Fruit fly (Drosophila melanogaster): ENCODE data around the gene Ilp8.
A peak's percentile ranks its signal among the peaks of the same experiment; 100 is the strongest.

Gene Ilp8

dm6 chr3L:17031971-17032370, at the start of gene Ilp8 (continued):
- no peak for TF ChIP-seq vvl (GFP tag; IDR thresholded peaks at IDR 0.05)
- TF ChIP-seq Deaf1 (tag; optimal IDR thresholded peaks at IDR 0.05), result peak; percentile 94
- no peak for TF ChIP-seq CG18619 (GFP tag; optimal IDR thresholded peaks at IDR 0.05)
- no peak for TF ChIP-seq Eip74EF (GFP tag; optimal IDR thresholded peaks at IDR 0.05)

- TF ChIP-seq dmrt11E (tag; optimal IDR thresholded peaks at IDR 0.05) (no peak), ara (GFP tag; IDR thresholded peaks at IDR 0.05) (no peak), CG3281 (GFP tag; optimal IDR thresholded peaks at IDR 0.05) (no peak), toy (GFP tag; IDR thresholded peaks at IDR 0.05) (no peak), CG2116 (GFP tag; optimal IDR thresholded peaks at IDR 0.05) (no peak), org-1 (GFP tag; optimal IDR thresholded peaks at IDR 0.05) (no peak), Med (GFP tag) (no peak), CG10209 (GFP tag; optimal IDR thresholded peaks at IDR 0.05) (no peak), unpg (GFP tag; optimal IDR thresholded peaks at IDR 0.05) (no peak), CG15514 (GFP tag; optimal IDR thresholded peaks at IDR 0.05) (no peak), Nf-YA (GFP tag; IDR thresholded peaks at IDR 0.05) (no peak), CG1832 (GFP tag; optimal IDR thresholded peaks at IDR 0.05) (no peak), cg (GFP tag; optimal IDR thresholded peaks at IDR 0.05) (no peak), oc (tag; optimal IDR thresholded peaks at IDR 0.05) (no peak), Gsc (GFP tag; IDR thresholded peaks at IDR 0.05) (peak; percentile 18; the same call in 1 of the 2 replicates), pho (GFP tag; optimal IDR thresholded peaks at IDR 0.05) (no peak), CG11456 (GFP tag; IDR thresholded peaks at IDR 0.05) (0 out of 3 replicates have a peak, but pooled peaks have one; percentile 21)
Observed at dm6 chr3L:17077273-17077672, 45.4 kb upstream of the Ilp8 start.

dm6 chr3L:17055467-17055877, 23.6 kb upstream of the Ilp8 start, which contains the start of gene CG7724:
TSS of gene CG7724 (plus strand) at chr3L:17055613.
- TF ChIP-seq CG16863 (GFP tag; optimal IDR thresholded peaks at IDR 0.05) (no peak), eve (GFP tag; optimal IDR thresholded peaks at IDR 0.05) (no peak), Ravus (GFP tag; IDR thresholded peaks at IDR 0.05) (no peak), CG4730 (GFP tag; IDR thresholded peaks at IDR 0.05) (no peak), CG7745 (tag; optimal IDR thresholded peaks at IDR 0.05) (no peak), Ets97D (GFP tag; optimal IDR thresholded peaks at IDR 0.05) (peak; percentile 2), cas (GFP tag; IDR thresholded peaks at IDR 0.05) (no peak), Asciz (GFP tag; optimal IDR thresholded peaks at IDR 0.05) (no peak), CrebB (tag; optimal IDR thresholded peaks at IDR 0.05) (no peak), yki (optimal IDR thresholded peaks at IDR 0.05) (no peak), CG16813 (GFP tag; IDR thresholded peaks at IDR 0.05; ENCODE audit: partially characterized antibody) (peak; percentile 67), Dip3 (GFP tag; optimal IDR thresholded peaks at IDR 0.05) (no peak), NfI (GFP tag; optimal IDR thresholded peaks at IDR 0.05) (no peak), CG32532 (GFP tag; IDR thresholded peaks at IDR 0.05) (0 out of 2 replicates have a peak, but pooled peaks have one; percentile 21), CG30431 (GFP tag; optimal IDR thresholded peaks at IDR 0.05) (no peak), Bgb (GFP tag; IDR thresholded peaks at IDR 0.05; ENCODE audit: partially characterized antibody) (peak; percentile 88), ttk (GFP tag; IDR thresholded peaks at IDR 0.05) (no peak), vvl (GFP tag; IDR thresholded peaks at IDR 0.05) (no peak), h (optimal IDR thresholded peaks at IDR 0.05) (no peak), cad (GFP tag; optimal IDR thresholded peaks at IDR 0.05) (no peak), CG3995 (GFP tag; optimal IDR thresholded peaks at IDR 0.05) (no peak), CG14441 (GFP tag; IDR thresholded peaks at IDR 0.05) (no peak), Hsf (GFP tag; optimal IDR thresholded peaks at IDR 0.05) (no peak), CG11085 (GFP tag; IDR thresholded peaks at IDR 0.05) (no peak), CG4617 (GFP tag; optimal IDR thresholded peaks at IDR 0.05; ENCODE audit: borderline replicate concordance) (no peak), gt (GFP tag; IDR thresholded peaks at IDR 0.05) (no peak), slou (GFP tag; optimal IDR thresholded peaks at IDR 0.05) (no peak), tx (GFP tag; optimal IDR thresholded peaks at IDR 0.05) (no peak), Scr (GFP tag; IDR thresholded peaks at IDR 0.05; ENCODE audit: partially characterized antibody) (peak; percentile 73), chinmo (GFP tag; IDR thresholded peaks at IDR 0.05; ENCODE audit: partially characterized antibody) (peak; percentile 71; the same call in 3 of the 4 replicates)
